Fruit fly (Drosophila melanogaster): ENCODE measurements around the gene CG32221.

Gene CG32221

DNA sequence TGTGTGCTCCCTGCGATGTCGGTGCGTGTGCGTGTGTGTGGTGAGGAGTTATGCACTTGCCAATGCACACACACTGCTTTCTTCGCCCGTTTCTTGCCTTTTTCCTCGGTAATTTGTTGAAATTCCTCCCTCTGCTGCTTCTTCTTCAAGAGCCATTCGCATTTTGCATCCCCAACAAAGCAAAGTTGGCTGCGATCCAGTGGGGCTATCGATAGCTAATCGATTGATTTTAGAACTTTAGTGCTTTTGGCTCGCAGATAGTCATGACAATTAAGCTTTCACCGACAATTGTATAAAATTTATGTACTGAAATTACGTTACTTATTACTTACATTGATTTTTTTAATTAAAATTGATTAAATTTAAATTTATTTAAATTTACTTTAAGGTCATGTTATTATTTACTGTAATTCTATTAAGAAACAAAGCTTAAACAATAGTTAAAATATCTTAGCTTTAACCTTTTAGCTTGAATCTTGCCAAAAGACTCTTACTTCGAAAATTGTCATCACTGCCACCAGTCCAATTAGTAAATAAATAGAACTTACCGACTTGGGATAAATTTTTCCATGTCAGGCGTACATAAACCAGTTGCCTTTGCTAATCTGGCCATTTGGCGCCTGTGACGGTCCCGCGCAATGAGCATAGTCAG lies at the start of gene CG32221, which contains the start of gene trc:
Gene CG32221, plus strand, starts transcription at position 528 of the 652 bp plus-strand sequence.
Gene trc, minus strand, starts transcription at position 162 of the 652 bp plus-strand sequence.
- no peak for TF ChIP-seq h (optimal IDR thresholded peaks at IDR 0.05)

DNA sequence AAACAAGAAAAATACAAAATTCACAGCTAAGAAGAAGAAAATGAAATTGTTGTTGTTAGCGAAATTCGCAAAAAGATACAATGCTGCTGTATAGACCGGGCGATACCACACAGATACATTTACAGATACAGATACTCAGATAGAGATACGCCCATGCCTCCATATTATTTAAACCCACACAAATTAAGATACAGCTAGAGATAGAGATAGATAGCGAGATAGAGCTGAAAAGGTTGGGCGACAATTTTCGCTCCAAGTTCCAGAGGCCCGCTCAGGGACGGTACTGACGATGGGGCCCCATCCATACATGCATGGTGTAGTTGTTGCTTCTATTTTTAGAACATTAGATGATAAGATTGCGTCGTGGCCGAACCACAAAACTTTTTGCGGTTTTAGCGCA lies 46.8 kb upstream of the CG32221 start:
- TF ChIP-seq Sin3A (optimal IDR thresholded peaks at IDR 0.05) (no peak), insv (optimal IDR thresholded peaks at IDR 0.05) (no peak), h (optimal IDR thresholded peaks at IDR 0.05) (no peak), Myc (optimal IDR thresholded peaks at IDR 0.05) (no peak), ttk (optimal IDR thresholded peaks at IDR 0.05) (no peak), psq (optimal IDR thresholded peaks at IDR 0.05) (no peak)

dm6 chr3L:19790564-19790928 lies 43.9 kb upstream of the CG32221 start:
- TF ChIP-seq ttk (optimal IDR thresholded peaks at IDR 0.05) (no peak), Myc (optimal IDR thresholded peaks at IDR 0.05) (no peak)

- TF ChIP-seq Myc (optimal IDR thresholded peaks at IDR 0.05) = no peak
- no peak for TF ChIP-seq ttk (optimal IDR thresholded peaks at IDR 0.05)
- TF ChIP-seq insv (optimal IDR thresholded peaks at IDR 0.05) = no peak
- no peak for TF ChIP-seq Sin3A (optimal IDR thresholded peaks at IDR 0.05)
- no peak for TF ChIP-seq psq (optimal IDR thresholded peaks at IDR 0.05)
- no peak for TF ChIP-seq h (optimal IDR thresholded peaks at IDR 0.05)
Observed at dm6 chr3L:19790929-19791687, 43.4 kb upstream of the CG32221 start.

- TF ChIP-seq insv (optimal IDR thresholded peaks at IDR 0.05) (no peak), Sin3A (optimal IDR thresholded peaks at IDR 0.05) (no peak), h (optimal IDR thresholded peaks at IDR 0.05) (no peak), psq (optimal IDR thresholded peaks at IDR 0.05) (no peak), Myc (optimal IDR thresholded peaks at IDR 0.05) (no peak), ttk (optimal IDR thresholded peaks at IDR 0.05) (no peak)
Observed at dm6 chr3L:19791688-19792073, 42.8 kb upstream of the CG32221 start.

dm6 chr3L:19792717-19793437 lies 41.6 kb upstream of the CG32221 start:
- TF ChIP-seq insv (optimal IDR thresholded peaks at IDR 0.05) (no peak), Sin3A (optimal IDR thresholded peaks at IDR 0.05) (no peak), h (optimal IDR thresholded peaks at IDR 0.05) (no peak), psq (optimal IDR thresholded peaks at IDR 0.05) (no peak), Myc (optimal IDR thresholded peaks at IDR 0.05) (no peak), ttk (optimal IDR thresholded peaks at IDR 0.05) (no peak)

DNA sequence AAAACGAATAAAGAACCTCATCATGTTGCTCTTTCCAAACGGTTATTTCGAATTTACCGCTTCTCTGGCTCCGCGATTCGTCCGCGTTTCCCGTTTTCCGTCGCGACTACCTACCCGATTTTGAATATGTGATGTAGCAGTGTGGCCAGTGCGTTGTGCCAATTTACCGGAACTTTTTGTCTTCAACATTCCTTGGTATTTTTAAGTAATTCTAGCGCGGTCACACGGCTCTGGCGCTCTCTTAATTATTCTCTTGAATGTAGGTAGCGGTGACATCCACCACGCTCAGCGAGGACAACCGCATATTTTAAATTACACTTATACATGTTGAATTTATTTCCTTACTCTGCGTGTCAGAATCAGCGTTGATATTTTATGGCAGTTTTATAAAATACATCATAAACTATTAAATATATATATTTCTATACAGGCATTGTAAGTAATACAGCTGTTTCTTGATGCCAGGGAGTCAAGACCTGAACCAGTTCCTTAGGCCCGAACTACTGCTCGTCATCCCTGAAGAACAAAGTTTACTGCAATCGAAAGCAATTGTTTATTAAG lies 41.0 kb upstream of the CG32221 start, which contains the start of the genes CG42637, Gyc76C and SREBP:
Gene CG42637, minus strand, starts transcription at position 132 of the 561 bp plus-strand sequence.
Gene Gyc76C, minus strand, starts transcription at position 132 of the 561 bp plus-strand sequence.
Gene SREBP, plus strand, starts transcription at position 498 of the 561 bp plus-strand sequence.
- TF ChIP-seq insv (optimal IDR thresholded peaks at IDR 0.05) (no peak), Sin3A (optimal IDR thresholded peaks at IDR 0.05) (peak; percentile 43), Myc (optimal IDR thresholded peaks at IDR 0.05) (no peak), ttk (optimal IDR thresholded peaks at IDR 0.05) (no peak), h (optimal IDR thresholded peaks at IDR 0.05) (no peak)

- TF ChIP-seq insv (optimal IDR thresholded peaks at IDR 0.05) = no peak
- no peak for TF ChIP-seq ttk (optimal IDR thresholded peaks at IDR 0.05)
- TF ChIP-seq Myc (optimal IDR thresholded peaks at IDR 0.05) = no peak
- no peak for TF ChIP-seq psq (optimal IDR thresholded peaks at IDR 0.05)
- TF ChIP-seq h (optimal IDR thresholded peaks at IDR 0.05) = no peak
- TF ChIP-seq Sin3A (optimal IDR thresholded peaks at IDR 0.05) = no peak
Observed at dm6 chr3L:19794203-19794802, 40.2 kb upstream of the CG32221 start.

- TF ChIP-seq h (optimal IDR thresholded peaks at IDR 0.05) (no peak), psq (optimal IDR thresholded peaks at IDR 0.05) (no peak), insv (optimal IDR thresholded peaks at IDR 0.05) (no peak), Myc (optimal IDR thresholded peaks at IDR 0.05) (no peak), ttk (optimal IDR thresholded peaks at IDR 0.05) (no peak), Sin3A (optimal IDR thresholded peaks at IDR 0.05) (no peak)
Observed at dm6 chr3L:19798978-19799377, 35.5 kb upstream of the CG32221 start, which contains the start of gene Ir76a. Ir76a (plus strand) TSS chr3L:19799278.

DNA sequence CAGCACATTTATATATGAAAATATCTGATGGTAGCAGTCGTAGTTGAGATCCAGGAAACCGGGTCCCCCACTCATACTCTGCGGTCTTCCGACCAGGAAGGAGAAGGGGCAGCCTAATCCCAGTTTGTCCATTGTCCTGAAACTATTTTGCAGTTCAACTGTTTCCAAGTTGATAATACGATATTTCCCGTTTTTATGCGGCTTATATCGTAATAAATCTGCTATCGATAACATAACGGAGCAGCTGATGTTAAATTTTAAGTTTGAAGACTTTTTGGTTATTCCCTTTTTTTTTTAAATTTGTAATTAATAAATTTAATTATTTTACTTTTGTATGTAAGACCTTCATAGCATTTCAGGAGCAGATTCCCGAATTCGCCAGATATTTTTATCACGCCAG lies 33.4 kb upstream of the CG32221 start, which contains the start of gene CG14102:
Gene CG14102, minus strand, starts transcription at position 187 of the 400 bp plus-strand sequence.
- no peak for TF ChIP-seq insv (optimal IDR thresholded peaks at IDR 0.05)
- TF ChIP-seq ttk (optimal IDR thresholded peaks at IDR 0.05) = no peak
- TF ChIP-seq h (optimal IDR thresholded peaks at IDR 0.05) = no peak
- no peak for TF ChIP-seq psq (optimal IDR thresholded peaks at IDR 0.05)
- TF ChIP-seq Sin3A (optimal IDR thresholded peaks at IDR 0.05) = no peak
- TF ChIP-seq Myc (optimal IDR thresholded peaks at IDR 0.05) = no peak

- TF ChIP-seq Myc (optimal IDR thresholded peaks at IDR 0.05) (no peak), h (optimal IDR thresholded peaks at IDR 0.05) (no peak), insv (optimal IDR thresholded peaks at IDR 0.05) (no peak)
Observed at dm6 chr3L:19804908-19805307, 29.6 kb upstream of the CG32221 start, which contains the start of the genes TORIP and Ccdc58. TORIP (minus strand) TSS chr3L:19805080. Ccdc58 (plus strand) TSS chr3L:19805181.
